Worm (Caenorhabditis elegans) whole organism, young adult: ENCODE results near the gene Y73B6BL.31.
"Not testable (repeated sequence)": the region's sequence is repeated elsewhere in the genome, so short reads cannot be mapped to it uniquely, and the experiment has no call there.

Experiments used
- B0019.2 ChIP-seq: fragments of 200-800 bp; sonication (Bioruptor generic); conservative IDR thresholded peaks from 2 replicates; pipeline ENCODE4 v1.3.6; 2022; ENCODE audit warnings: missing genetic modification reagents, missing genetic modification characterization, missing compliant biosample characterization
- C17E4.6 ChIP-seq: fragments of 200-800 bp; sonication (Bioruptor generic); IDR thresholded peaks from 2 replicates; pipeline ENCODE4 v1.3.6; 2022; ENCODE audit warnings: missing genetic modification reagents, missing genetic modification characterization, missing compliant biosample characterization
- D2030.7 ChIP-seq: fragments of 200-800 bp; sonication (Bioruptor generic); IDR thresholded peaks from 2 replicates; pipeline ENCODE4 v1.3.6; 2022; ENCODE audit warnings: missing genetic modification reagents, missing genetic modification characterization, missing compliant biosample characterization
- F33H1.4 ChIP-seq: fragments of 200-800 bp; sonication (Bioruptor generic); IDR thresholded peaks from 2 replicates; pipeline ENCODE4 v1.3.6; 2022; ENCODE audit warnings: missing genetic modification reagents, missing genetic modification characterization, missing compliant biosample characterization
- Y53G8AR.9 ChIP-seq: fragments of 200-800 bp; sonication (Bioruptor generic); conservative IDR thresholded peaks from 2 replicates; pipeline ENCODE4 v1.3.6; 2022; ENCODE audit warnings: missing genetic modification reagents, missing genetic modification characterization, missing compliant biosample characterization
- Y56A3A.18 ChIP-seq: fragments of 200-800 bp; sonication (Bioruptor generic); IDR thresholded peaks from 2 replicates; pipeline ENCODE4 v1.3.6; 2022; ENCODE audit warnings: missing genetic modification reagents, missing genetic modification characterization, missing compliant biosample characterization
- Y79H2A.3 ChIP-seq: fragments of 200-800 bp; sonication (Bioruptor generic); conservative IDR thresholded peaks from 2 replicates; pipeline ENCODE4 v1.3.6; 2022; ENCODE audit warnings: missing genetic modification reagents, missing genetic modification characterization, missing compliant biosample characterization
- Y95B8A.8 ChIP-seq: fragments of 200-800 bp; sonication (Bioruptor generic); IDR thresholded peaks from 2 replicates; pipeline ENCODE4 v1.3.6; 2022; ENCODE audit warnings: missing genetic modification reagents, missing genetic modification characterization, missing compliant biosample characterization
- attf-5 ChIP-seq: fragments of 200-800 bp; sonication (Bioruptor generic); optimal IDR thresholded peaks from 2 replicates; lab custom pipeline; 2018; ENCODE audit warnings: mild to moderate bottlenecking, missing genetic modification characterization, missing compliant biosample characterization
- attf-6 ChIP-seq: fragments of 200-800 bp; sonication (Bioruptor generic); IDR thresholded peaks from 2 replicates; pipeline ENCODE4 v1.3.6; 2022; ENCODE audit warnings: missing genetic modification reagents, missing genetic modification characterization, missing compliant biosample characterization
- bed-1 ChIP-seq: fragments of 200-800 bp; sonication (Bioruptor generic); IDR thresholded peaks from 2 replicates; pipeline ENCODE4 v1.3.6; 2022; ENCODE audit warnings: missing genetic modification reagents, missing genetic modification characterization, missing compliant biosample characterization
- cebp-1 ChIP-seq, 2 experiments: fragments of 200-800 bp in 1 of 2; sonication (Bioruptor generic) in 1 of 2; sonication (generic microtip) in 1 of 2; IDR thresholded peaks in 1 of 2; optimal IDR thresholded peaks in 1 of 2; 2 replicates each; pipeline versions ENCODE4 v1.3.6 to Lab custom; 2017 to 2022; ENCODE audit warnings: missing compliant biosample characterization in 2 of 2, missing genetic modification characterization in 2 of 2, mild to moderate bottlenecking in 1 of 2, missing genetic modification reagents in 1 of 2, moderate library complexity in 1 of 2
- ceh-58 ChIP-seq: fragments of 200-800 bp; sonication (Bioruptor generic); IDR thresholded peaks from 2 replicates; pipeline ENCODE4 v1.3.6; 2022; ENCODE audit warnings: missing genetic modification characterization, missing compliant biosample characterization
- ceh-91 ChIP-seq: fragments of 200-800 bp; sonication (Bioruptor generic); IDR thresholded peaks from 2 replicates; pipeline ENCODE4 v1.3.6; 2022; ENCODE audit warnings: missing genetic modification reagents, missing genetic modification characterization, missing compliant biosample characterization
- dox-1 ChIP-seq: fragments of 200-800 bp; sonication (Bioruptor generic); IDR thresholded peaks from 2 replicates; pipeline ENCODE4 v1.3.6; 2022; ENCODE audit warnings: missing genetic modification reagents, missing genetic modification characterization, missing compliant biosample characterization
- efl-1 ChIP-seq: fragments of 150-350 bp; optimal IDR thresholded peaks from 2 replicates; lab custom pipeline; 2014; ENCODE audit warnings: missing biosample characterization, missing genetic modification reagents, missing genetic modification characterization
- ekl-4 ChIP-seq: fragments of 200-800 bp; sonication (Bioruptor generic); IDR thresholded peaks from 2 replicates; pipeline ENCODE4 v1.3.6; 2022; ENCODE audit warnings: missing genetic modification reagents, missing genetic modification characterization, missing compliant biosample characterization
- hmg-1.2 ChIP-seq: fragments of 200-800 bp; sonication (Bioruptor generic); IDR thresholded peaks from 2 replicates; pipeline ENCODE4 v1.3.6; 2022; ENCODE audit warnings: missing genetic modification reagents, missing genetic modification characterization, missing compliant biosample characterization
- hrde-1 ChIP-seq: sonication (generic microtip); optimal IDR thresholded peaks from 2 replicates; lab custom pipeline; 2016; ENCODE audit warnings: missing genetic modification characterization, mild to moderate bottlenecking, missing compliant biosample characterization, moderate library complexity, missing genotype, missing genetic modification reagents, borderline replicate concordance
- hsf-1 ChIP-seq: fragments of 200-800 bp; sonication (Bioruptor generic); IDR thresholded peaks from 2 replicates; pipeline ENCODE4 v1.3.6; 2022; ENCODE audit warnings: missing genetic modification reagents, missing genetic modification characterization, missing compliant biosample characterization
- lin-26 ChIP-seq: fragments of 200-800 bp; sonication (Bioruptor generic); IDR thresholded peaks from 2 replicates; pipeline ENCODE4 v1.3.6; 2022; ENCODE audit warnings: missing genetic modification reagents, missing genetic modification characterization, missing compliant biosample characterization
- lin-54 ChIP-seq: fragments of 200-800 bp; sonication (Bioruptor generic); optimal IDR thresholded peaks from 2 replicates; lab custom pipeline; 2018; ENCODE audit warnings: mild to moderate bottlenecking, missing genetic modification characterization, missing compliant biosample characterization
- madf-3 ChIP-seq: fragments of 200-800 bp; sonication (Bioruptor generic); IDR thresholded peaks from 2 replicates; pipeline ENCODE4 v1.3.6; 2022; ENCODE audit warnings: missing genetic modification reagents, missing genetic modification characterization, missing compliant biosample characterization
- madf-6 ChIP-seq: fragments of 200-800 bp; sonication (Bioruptor generic); IDR thresholded peaks from 2 replicates; pipeline ENCODE4 v1.3.6; 2022; ENCODE audit warnings: missing genetic modification reagents, missing genetic modification characterization, missing compliant biosample characterization
- madf-8 ChIP-seq: fragments of 200-800 bp; sonication (Bioruptor generic); conservative IDR thresholded peaks from 2 replicates; pipeline ENCODE4 v1.3.6; 2022; ENCODE audit warnings: missing genetic modification reagents, missing genetic modification characterization, missing compliant biosample characterization
- mcd-1 ChIP-seq: fragments of 200-800 bp; sonication (Bioruptor generic); IDR thresholded peaks from 2 replicates; pipeline ENCODE4 v1.3.6; 2022; ENCODE audit warnings: missing genetic modification reagents, missing genetic modification characterization, missing compliant biosample characterization
- pbrm-1 ChIP-seq: fragments of 200-800 bp; sonication (Bioruptor generic); IDR thresholded peaks from 2 replicates; pipeline ENCODE4 v1.3.6; 2022; ENCODE audit warnings: missing genetic modification reagents, missing genetic modification characterization, missing compliant biosample characterization
- rcor-1 ChIP-seq: fragments of 200-800 bp; sonication (Bioruptor generic); IDR thresholded peaks from 2 replicates; pipeline ENCODE4 v1.3.6; 2022; ENCODE audit warnings: missing genetic modification reagents, missing genetic modification characterization, missing compliant biosample characterization
- snpc-1.1 ChIP-seq: sonication (generic microtip); optimal IDR thresholded peaks from 2 replicates; lab custom pipeline; 2017; ENCODE audit warnings: missing genetic modification characterization, mild to moderate bottlenecking, missing compliant biosample characterization, antibody characterized with exemption, moderate library complexity, missing genotype, missing genetic modification reagents; ENCODE audit not compliant: insufficient read depth
- snpc-4 ChIP-seq, 5 experiments: fragments of 150-350 bp in 1 of 5; sonication (generic microtip) in 4 of 5; optimal IDR thresholded peaks; 2 replicates each; lab custom pipeline; 2014 to 2018; ENCODE audit warnings: missing genetic modification characterization in 5 of 5, missing biosample characterization in 3 of 5, antibody characterized with exemption in 2 of 5, mild to moderate bottlenecking in 2 of 5, missing compliant biosample characterization in 2 of 5, missing genotype in 2 of 5, moderate library complexity in 2 of 5, missing genetic modification reagents in 1 of 5
- tbp1 ChIP-seq: fragments of 200-800 bp; sonication (Bioruptor generic); optimal IDR thresholded peaks from 2 replicates; lab custom pipeline; 2018; ENCODE audit warnings: mild to moderate bottlenecking, missing genetic modification characterization, missing compliant biosample characterization
- tlf-1 ChIP-seq: fragments of 200-800 bp; sonication (Bioruptor generic); optimal IDR thresholded peaks from 2 replicates; lab custom pipeline; 2018; ENCODE audit warnings: mild to moderate bottlenecking, missing genetic modification characterization, missing compliant biosample characterization
- ztf-22 ChIP-seq: fragments of 200-800 bp; sonication (Bioruptor generic); optimal IDR thresholded peaks from 2 replicates; lab custom pipeline; 2018; ENCODE audit warnings: mild to moderate bottlenecking, missing genetic modification characterization, moderate library complexity, missing compliant biosample characterization
- ztf-25 ChIP-seq: fragments of 200-800 bp; sonication (Bioruptor generic); IDR thresholded peaks from 2 replicates; pipeline ENCODE4 v1.3.6; 2022; ENCODE audit warnings: missing genetic modification reagents, missing genetic modification characterization, missing compliant biosample characterization
- ztf-28 ChIP-seq: fragments of 200-800 bp; sonication (Bioruptor generic); IDR thresholded peaks from 2 replicates; pipeline ENCODE4 v1.3.6; 2022; ENCODE audit warnings: missing genetic modification reagents, missing genetic modification characterization, missing compliant biosample characterization

Gene Y73B6BL.31

ce11 chrIV:6423381-6423780 lies 18.3 kb upstream of the Y73B6BL.31 start:
- TF ChIP-seq ceh-58 (peak; percentile 55; the same call in 1 of the 2 replicates), Y95B8A.8 (GFP tag; lab: Robert Waterston, UW) (peak; percentile 86), hmg-1.2 (peak; percentile 55), Y53G8AR.9 (peak; percentile 68), ekl-4 (GFP tag; lab: Robert Waterston, UW) (peak; percentile 85), cebp-1 (tag; optimal IDR thresholded peaks at IDR 0.05; lab: Kevin White, UChicago) (peak; percentile 21), hrde-1 (tag; lab: Kevin White, UChicago) (peak; percentile 59), F33H1.4 (GFP tag; lab: Robert Waterston, UW) (peak; percentile 55), C17E4.6 (GFP tag; lab: Robert Waterston, UW) (peak; percentile 81), tlf-1 (GFP tag; lab: Kevin White, UChicago) (peak; percentile 15), lin-54 (GFP tag; lab: Kevin White, UChicago) (peak; percentile 43), ceh-91 (GFP tag; lab: Robert Waterston, UW) (0 out of 2 replicates have a peak, but pooled peaks have one; percentile 20), madf-3 (GFP tag; lab: Robert Waterston, UW) (peak; percentile 88), Y56A3A.18 (peak; percentile 52; the same call in 1 of the 2 replicates), tbp1 (GFP tag; lab: Kevin White, UChicago) (peak; percentile 27), hsf-1 (peak; percentile 77), snpc-4 (GFP tag; optimal IDR thresholded peaks at IDR 0.05; lab: Kevin White, UChicago) (peak; percentile 26), snpc-4 (tag; optimal IDR thresholded peaks at IDR 0.05; lab: Kevin White, UChicago) (peak in 1 of 4 experiments; percentile 71), attf-6 (GFP tag; lab: Robert Waterston, UW) (peak; percentile 81), ztf-28 (GFP tag; lab: Robert Waterston, UW) (0 out of 2 replicates have a peak, but pooled peaks have one; percentile 46), lin-26 (GFP tag; lab: Robert Waterston, UW) (peak; percentile 73), madf-8 (peak; percentile 47), rcor-1 (GFP tag; lab: Robert Waterston, UW) (peak; percentile 65; the same call in 1 of the 2 replicates), mcd-1 (GFP tag; lab: Robert Waterston, UW) (peak; percentile 21; the same call in 1 of the 2 replicates), pbrm-1 (GFP tag; lab: Robert Waterston, UW) (peak; percentile 51; the same call in 1 of the 2 replicates), dox-1 (peak; percentile 53; the same call in 1 of the 2 replicates), Y79H2A.3 (GFP tag; lab: Robert Waterston, UW) (peak; percentile 93), ztf-25 (GFP tag; lab: Robert Waterston, UW) (0 out of 2 replicates have a peak, but pooled peaks have one; percentile 45), B0019.2 (peak; percentile 41; the same call in 1 of the 2 replicates), bed-1 (GFP tag; lab: Robert Waterston, UW) (0 out of 2 replicates have a peak, but pooled peaks have one; percentile 62), D2030.7 (GFP tag; lab: Robert Waterston, UW) (peak; percentile 79), madf-6 (GFP tag; lab: Robert Waterston, UW) (peak; percentile 85)
- TF ChIP-seq cebp-1 (GFP tag; IDR thresholded peaks at IDR 0.05; lab: Robert Waterston, UW): not testable (repeated sequence)
- TF ChIP-seq, all 124 proteins: peak for 31; not testable (repeated sequence) for 93

ce11 chrIV:6426089-6426715 lies 15.5 kb upstream of the Y73B6BL.31 start, which contains the start of gene acp-6:
TSS of gene acp-6 (minus strand) at chrIV:6426139.
- TF ChIP-seq snpc-1.1 (tag; lab: Kevin White, UChicago) (no peak), madf-3 (GFP tag; lab: Robert Waterston, UW) (no peak), ztf-22 (GFP tag; lab: Kevin White, UChicago) (no peak), efl-1 (GFP tag; lab: Kevin White, UChicago) (no peak), attf-5 (GFP tag; lab: Kevin White, UChicago) (no peak)
